Worm (Caenorhabditis elegans) whole organism, early embryonic: ENCODE results near the gene F26F2.7.

Experiments
- B0310.2 ChIP-seq: sonication (generic microtip); optimal IDR thresholded peaks from 2 replicates; lab custom pipeline; 2016; ENCODE audit warnings: mild to moderate bottlenecking, missing genetic modification characterization, missing compliant biosample characterization
- aly-1 ChIP-seq: sonication (generic microtip); optimal IDR thresholded peaks from 2 replicates; lab custom pipeline; 2016; ENCODE audit warnings: missing genetic modification characterization, missing compliant biosample characterization
- ama-1 ChIP-seq: fragments of 150-350 bp; optimal IDR thresholded peaks from 2 replicates; lab custom pipeline; 2014
- ceh-13 ChIP-seq: fragments of 200-800 bp; sonication (Bioruptor generic); optimal IDR thresholded peaks from 2 replicates; lab custom pipeline; 2018; ENCODE audit warnings: mild to moderate bottlenecking, missing genetic modification characterization, missing compliant biosample characterization
- flt-1 ChIP-seq: fragments of 200-800 bp; sonication (Bioruptor generic); IDR thresholded peaks from 2 replicates; pipeline ENCODE4 v1.3.6; 2022; ENCODE audit warnings: missing genetic modification characterization, missing compliant biosample characterization
- hmbx-1 ChIP-seq: sonication (generic microtip); optimal IDR thresholded peaks from 2 replicates; lab custom pipeline; 2016; ENCODE audit warnings: mild to moderate bottlenecking, missing genetic modification characterization, missing compliant biosample characterization
- hmg-4 ChIP-seq: fragments of 200-800 bp; sonication (Bioruptor generic); optimal IDR thresholded peaks from 2 replicates; lab custom pipeline; 2018; ENCODE audit warnings: mild to moderate bottlenecking, missing genetic modification characterization, missing compliant biosample characterization
- scrt-1 ChIP-seq: fragments of 200-800 bp; sonication (Bioruptor generic); IDR thresholded peaks from 2 replicates; pipeline ENCODE4 v1.3.6; 2022; ENCODE audit warnings: missing genetic modification characterization, missing compliant biosample characterization
- tbx-37 ChIP-seq: fragments of 200-800 bp; sonication (Bioruptor generic); conservative IDR thresholded peaks from 2 replicates; pipeline ENCODE4 v1.3.6; 2022; ENCODE audit warnings: missing genetic modification reagents, missing genetic modification characterization, missing compliant biosample characterization

DNA sequence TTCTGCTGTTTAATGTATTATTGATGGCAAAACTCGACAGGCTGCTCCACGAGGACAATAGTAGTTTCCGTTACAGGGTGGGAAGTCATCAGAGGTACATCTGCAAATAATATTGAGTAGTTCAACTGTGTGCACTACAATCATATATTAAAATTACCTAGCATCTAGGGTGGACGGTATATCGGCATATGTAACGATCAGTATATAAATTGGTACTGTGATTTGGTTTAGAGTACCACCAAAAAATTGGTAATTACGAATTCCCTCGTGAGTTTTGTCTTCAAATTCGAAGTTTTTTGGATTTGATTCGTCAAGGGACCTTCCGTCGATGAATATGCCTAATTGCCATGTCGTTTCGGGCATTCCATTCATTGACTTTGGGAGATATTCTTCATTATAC, 56.1 kb downstream of the F26F2.7 start, which contains the start of gene ttr-13:
- TF ChIP-seq ama-1 (lab: Kevin White, UChicago) (no peak), ceh-13 (GFP tag; lab: Kevin White, UChicago) (no peak), flt-1 (GFP tag; lab: Robert Waterston, UW) (no peak), hmbx-1 (tag; lab: Kevin White, UChicago) (no peak), tbx-37 (GFP tag; lab: Robert Waterston, UW) (no peak), scrt-1 (GFP tag; lab: Robert Waterston, UW) (no peak), aly-1 (tag; lab: Kevin White, UChicago) (no peak), hmg-4 (GFP tag; lab: Kevin White, UChicago) (no peak), B0310.2 (tag; lab: Kevin White, UChicago) (no peak)
